Fruit fly (Drosophila melanogaster) whole organism, larva: ENCODE measurements around the gene Zpr1.

ENCODE experiments used
- noc ChIP-seq: fragments of 200-800 bp; sonication (Bioruptor generic); optimal IDR thresholded peaks from 3 replicates; lab custom pipeline; 2019; ENCODE audit warnings: missing biosample characterization, mild to moderate bottlenecking, missing genetic modification characterization, moderate library complexity

The Zpr1 gene

DNA sequence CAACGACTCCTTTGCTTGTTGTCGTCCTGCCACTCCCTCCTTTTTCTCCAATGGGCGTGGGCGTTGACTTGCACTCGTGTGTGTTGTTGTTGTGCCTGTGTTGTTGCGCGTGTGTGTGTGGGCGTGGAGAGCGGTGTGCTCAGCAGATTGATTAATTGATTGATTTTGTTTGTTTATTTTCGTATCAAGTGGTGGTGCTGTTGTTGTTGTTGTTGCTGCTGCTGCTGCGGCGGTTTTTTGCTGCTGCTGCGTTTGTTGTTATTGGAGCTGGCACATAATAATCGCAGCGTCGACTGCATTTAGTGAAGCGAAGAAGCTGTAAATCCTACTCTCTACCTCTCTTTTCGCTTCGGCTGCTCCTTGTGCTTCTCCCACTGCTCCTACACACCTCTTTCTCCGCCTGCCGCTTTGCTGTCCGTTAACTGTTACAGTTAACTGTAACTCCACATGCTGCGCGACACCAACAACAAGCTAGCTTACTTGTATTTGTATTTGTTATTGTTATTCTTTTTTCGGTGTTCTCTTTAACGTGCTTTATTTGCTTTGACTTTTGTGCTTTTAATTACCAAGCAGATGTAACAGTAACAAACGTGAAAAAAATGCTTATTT, 27.5 kb downstream of the Zpr1 start:
- TF ChIP-seq noc (tag; lab: Kevin White, UChicago) = no peak

DNA sequence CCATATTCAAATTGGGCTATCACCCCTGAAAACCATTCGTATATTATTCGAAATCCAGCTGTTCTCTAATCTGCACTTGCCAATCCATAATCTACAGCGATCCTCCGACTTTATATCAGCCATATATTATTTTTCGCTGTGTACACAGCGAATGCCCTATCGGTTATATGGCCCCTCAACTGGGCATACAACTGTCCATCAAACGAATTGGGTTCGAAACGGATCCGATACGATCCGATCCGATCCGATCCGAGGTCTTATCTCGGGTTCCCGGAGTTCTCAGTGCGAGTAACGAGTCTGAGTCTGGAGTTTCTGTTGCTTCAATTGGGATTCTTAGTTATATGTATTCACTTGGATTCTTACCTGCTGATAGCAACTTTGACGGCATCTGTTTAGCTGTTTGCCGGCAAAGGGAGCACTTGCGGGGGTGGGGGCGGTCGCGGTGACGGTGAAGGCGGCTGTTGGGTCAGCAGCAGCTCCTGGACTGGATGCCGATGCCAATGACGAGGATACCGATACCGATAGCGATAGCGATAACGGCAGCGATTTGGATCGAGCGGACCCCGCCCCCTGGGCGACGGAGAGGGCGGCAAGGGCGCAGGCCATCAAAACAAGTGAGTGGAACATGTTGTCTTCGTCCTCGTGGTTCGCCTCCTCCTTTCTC, 28.2 kb downstream of the Zpr1 start:
- no peak for TF ChIP-seq noc (tag; lab: Kevin White, UChicago)

DNA sequence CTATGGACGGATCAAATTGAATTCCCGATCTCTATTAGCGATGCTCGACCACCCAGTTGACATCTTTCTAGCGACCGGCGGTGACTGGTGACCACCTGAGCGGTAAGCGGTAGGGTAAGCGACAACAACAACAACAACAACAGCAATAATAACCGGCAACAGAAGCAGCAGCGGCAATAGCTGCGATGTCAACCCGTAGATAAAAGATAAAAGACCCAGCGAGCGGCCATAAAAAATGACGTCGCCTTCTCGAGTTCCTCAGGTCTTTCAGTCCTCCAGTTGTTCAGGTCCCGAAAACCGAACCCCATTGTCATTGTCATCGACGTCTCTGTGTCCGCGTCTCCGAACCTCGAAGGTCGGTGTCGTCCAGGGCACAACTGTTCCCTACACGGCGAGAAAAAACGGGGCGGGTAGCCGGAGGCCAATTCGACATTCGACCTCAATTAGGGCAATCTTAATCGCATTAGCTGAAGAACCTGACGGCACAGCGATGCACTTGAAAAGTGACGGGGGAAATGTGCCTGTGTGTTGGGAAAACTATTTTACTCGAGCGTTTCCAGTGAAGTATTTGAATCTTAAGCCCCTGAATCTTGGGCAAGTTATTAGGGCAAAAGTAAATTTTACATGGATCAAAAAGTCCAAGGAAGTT, 29.2 kb downstream of the Zpr1 start:
- no peak for TF ChIP-seq noc (tag; lab: Kevin White, UChicago)

DNA sequence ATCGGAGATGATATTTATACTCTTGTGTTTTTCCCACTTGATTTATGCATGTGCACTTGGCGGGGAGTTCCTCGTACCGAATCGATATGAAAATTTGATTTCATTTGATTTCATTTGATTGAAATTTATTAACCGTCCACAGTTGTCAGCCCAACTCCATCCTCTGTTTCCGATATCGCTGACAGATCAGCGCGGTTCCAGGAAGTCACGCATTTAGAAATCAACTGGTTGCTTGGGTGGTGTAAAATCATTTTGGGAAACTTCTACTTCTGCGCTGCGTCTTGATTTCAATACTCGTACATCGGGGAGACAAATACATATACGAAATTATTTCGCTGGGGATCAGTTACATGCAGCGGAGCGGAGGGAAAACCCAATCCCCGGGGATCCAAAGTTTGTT, 30.4 kb downstream of the Zpr1 start:
- no peak for TF ChIP-seq noc (tag; lab: Kevin White, UChicago)

DNA sequence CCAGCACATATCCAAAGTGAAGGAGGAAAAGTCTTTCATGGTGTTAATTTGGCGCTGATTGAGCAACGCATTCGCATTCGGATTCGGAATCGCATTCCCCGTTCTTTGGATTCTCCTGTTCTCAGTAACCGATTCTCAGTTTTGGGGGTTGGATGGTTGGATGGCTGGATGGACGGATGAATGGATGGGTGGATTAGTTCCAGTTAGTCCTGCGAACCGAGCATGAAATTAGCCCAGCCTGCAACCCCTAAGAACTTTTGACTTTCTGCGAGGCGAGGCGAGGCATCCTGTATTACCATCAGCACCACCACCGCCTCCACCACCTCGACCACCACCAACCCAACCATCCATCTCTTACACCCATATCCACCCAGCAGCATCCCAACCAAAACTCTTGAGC, 31.6 kb downstream of the Zpr1 start:
- no peak for TF ChIP-seq noc (tag; lab: Kevin White, UChicago)

DNA sequence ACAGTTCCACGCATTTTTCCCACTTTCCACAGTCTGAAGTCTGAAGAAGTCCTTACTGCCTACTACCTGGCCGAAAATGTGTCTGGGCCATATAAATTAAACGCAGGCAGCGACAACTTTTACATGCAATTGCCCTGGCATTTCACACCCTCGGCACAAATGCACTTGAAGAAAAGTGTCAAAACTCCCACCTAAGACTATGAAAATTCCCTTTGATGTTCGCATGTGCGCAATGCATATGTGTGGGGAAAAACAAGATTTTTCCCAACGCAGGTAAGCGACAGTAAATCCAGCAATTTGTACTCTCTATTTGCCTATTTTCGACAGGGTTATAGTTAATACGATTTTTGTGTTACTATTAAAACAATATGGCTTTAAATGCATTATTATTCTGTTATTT, 32.5 kb downstream of the Zpr1 start:
- no peak for TF ChIP-seq noc (tag; lab: Kevin White, UChicago)

DNA sequence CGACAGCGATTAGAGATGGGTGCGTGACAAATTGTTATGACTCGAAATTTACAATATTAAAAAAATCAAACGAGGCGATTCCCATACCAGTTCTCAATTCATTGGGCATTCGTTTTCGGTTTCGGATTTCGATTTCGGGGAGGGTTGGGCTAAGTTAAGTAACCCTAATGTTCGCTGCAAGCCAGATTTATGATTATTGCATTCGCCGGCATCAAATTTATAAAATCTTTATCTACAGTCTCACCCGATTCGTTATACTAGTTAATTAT, 33.9 kb downstream of the Zpr1 start:
- TF ChIP-seq noc (tag; lab: Kevin White, UChicago) = no peak

DNA sequence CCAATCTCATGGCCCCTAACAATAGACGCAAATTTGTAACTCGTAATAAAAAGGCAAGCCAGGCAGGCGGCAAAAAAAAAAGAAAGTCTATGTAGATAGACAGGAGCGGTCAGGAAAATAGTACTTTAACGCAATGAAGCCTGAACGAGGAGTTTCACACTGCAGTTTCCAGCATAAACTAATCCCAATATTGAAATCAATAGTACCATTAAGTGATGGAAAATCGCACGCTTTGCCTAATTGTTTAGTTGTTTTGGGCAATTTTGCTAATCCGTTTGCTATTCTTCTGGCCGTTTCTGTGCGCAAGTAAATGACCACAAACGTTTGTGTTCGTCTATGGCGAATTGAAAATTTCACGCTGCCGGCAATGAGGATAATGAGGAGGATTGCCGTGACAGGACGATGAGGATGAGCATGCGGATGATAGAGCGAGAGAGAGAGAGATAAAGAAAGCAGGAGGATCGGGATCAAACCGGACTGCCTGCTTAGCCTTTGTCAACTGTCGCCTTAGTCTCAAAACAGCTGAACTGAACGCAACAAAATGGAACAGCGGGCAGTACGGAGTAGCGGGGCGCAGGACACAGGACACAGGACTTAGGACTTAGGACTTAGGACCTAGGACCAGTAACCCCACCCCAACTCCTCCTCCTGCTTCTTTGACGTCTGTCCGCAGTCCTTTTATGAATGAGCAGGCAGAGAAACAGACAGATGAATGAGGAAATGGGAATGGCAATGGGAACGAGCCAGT, 34.5 kb downstream of the Zpr1 start:
- no peak for TF ChIP-seq noc (tag; lab: Kevin White, UChicago)

DNA sequence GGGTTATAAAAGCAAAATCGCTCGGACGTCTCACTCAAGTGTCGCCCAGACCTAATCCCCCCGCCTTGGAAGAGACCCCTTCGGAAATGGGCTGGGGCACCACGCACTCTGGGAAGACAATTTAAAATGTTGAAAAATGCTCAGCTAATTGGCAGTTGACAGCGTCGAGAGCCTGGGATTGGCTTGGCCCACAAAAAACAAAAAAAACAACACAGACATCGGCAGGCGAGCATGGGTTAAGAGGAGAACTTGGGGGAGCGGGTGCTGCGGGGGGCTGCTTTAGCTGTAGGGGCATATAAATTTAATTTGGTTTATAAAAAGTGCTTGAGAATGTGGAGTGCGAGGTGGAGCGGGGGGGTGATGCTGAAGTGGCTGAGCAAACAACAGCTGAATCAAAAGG, 39.4 kb downstream of the Zpr1 start:
- TF ChIP-seq noc (tag; lab: Kevin White, UChicago) = no peak

DNA sequence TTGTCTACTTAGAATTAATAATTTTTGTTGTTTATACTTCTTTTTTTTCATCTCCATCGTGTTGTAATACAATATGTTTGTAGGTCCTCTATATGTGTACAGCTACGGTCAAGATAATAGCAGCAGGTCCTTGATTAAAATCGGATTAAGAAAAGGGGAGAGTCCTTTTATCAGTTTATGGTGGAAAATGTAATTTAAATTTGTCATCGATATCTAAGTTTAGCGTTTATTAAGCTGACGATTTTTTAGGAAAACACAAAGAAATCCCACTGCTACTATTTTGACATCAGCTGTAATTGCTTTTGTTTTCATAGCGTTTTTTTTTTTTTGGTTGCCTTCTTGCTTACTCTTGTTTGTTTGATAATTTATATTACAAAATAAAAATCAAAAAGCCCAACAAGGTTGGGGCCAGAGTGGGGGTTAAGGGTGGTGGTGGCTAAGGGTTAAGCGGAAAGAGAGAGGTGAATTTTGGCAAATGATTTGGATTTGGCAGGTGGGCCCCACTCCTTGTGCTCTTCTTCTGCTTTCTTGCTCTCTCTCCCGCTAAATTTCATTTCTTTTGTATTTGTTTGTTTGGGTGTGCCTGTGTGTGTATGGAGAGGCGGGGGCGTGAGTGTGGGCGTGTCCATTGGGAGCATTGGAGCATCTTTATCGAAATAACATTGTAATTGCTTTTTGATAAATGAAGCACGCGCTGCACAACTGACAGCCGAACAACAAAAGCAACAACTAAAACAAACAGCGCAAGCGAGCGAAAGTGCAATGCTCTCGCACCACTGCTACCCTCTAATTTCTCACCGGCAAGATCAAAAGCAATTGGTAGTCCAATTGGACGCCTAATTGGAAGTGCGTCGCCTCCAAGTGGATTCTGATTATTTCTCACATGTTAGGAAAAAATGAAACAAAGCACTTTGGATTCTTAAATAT, 40.8 kb downstream of the Zpr1 start:
- TF ChIP-seq noc (tag; lab: Kevin White, UChicago) = no peak

DNA sequence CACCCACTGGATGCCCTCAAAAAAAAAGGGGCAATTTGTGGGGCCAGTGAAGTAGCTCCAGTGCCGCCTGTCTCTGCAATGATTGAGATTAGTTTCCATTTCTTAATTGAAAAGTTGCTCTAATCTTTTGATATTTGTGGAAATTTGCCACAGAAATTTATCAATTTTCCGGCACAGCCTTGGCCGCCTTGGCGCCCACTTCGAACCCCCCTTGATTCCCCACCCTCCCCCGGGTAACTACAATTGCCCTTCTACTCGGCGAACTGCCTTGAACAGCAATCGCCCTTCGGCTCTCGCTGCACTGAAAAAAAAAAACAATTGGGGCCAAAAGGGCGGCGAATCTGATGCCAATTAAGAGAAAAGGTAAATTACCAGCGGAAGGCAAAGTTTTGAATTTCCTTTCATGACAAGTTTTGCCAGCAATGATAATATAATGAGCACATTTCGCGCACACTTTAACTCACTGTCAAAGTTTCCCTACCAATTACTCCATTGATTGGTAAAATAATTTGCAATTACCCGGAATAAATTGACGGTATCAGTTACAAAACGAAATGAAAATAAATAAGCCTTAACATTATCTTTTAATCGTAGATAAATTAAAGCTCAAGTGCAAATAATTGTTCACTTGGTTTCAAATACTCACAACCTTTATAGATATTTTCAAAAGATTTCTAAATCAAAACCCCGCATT, 42.1 kb downstream of the Zpr1 start:
- TF ChIP-seq noc (tag; lab: Kevin White, UChicago) = no peak

DNA sequence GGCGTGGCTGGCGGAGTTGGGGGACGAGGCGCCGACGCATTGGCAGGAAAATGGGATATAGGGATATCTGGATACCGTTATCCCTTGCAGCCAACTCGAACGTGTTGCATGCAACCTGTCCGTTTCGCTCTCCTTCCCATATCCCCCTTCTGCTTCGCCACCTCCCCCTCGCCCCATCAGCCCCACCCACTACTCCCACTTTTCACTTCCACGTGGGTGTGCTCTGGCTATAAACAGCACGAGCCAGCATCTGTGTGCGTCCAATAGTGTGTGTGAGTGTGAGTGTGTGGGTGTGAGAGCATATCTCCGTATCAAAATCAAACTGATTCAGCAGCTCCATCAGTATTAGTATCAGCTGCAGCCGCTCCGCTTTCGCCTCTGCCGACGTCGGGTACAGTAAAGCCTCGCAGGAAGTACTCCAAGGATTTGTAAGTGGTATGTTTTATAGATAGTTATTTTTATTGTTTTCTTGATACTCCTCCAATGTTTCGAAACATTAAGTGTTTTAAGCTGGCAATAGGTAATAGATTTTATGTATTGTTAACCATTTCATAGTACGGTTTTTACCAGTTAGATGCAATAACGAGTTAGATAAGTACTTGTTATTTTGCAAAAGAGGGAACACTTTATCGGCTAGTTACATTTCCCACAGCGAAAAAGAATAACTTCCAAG, 42.8 kb downstream of the Zpr1 start:
- TF ChIP-seq noc (tag; lab: Kevin White, UChicago) = no peak

DNA sequence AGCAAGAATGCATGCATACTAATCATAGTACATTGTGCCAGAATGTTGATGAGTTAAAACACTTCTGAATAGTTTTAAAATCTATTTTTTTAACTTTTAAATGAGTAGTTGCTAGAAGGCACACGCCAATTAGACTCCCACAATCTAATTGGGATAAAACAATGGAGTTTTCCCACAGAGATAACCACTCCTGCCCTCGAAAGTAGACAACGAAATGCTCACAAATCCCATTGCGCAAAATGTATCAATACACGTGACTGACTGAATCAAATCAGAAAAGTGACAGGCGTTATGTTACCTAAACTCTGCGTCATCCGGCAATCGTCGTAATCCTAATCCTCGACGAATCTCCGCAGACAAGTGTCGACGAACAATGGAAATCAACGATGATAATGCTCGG, 44.1 kb downstream of the Zpr1 start:
- TF ChIP-seq noc (tag; lab: Kevin White, UChicago) = no peak

DNA sequence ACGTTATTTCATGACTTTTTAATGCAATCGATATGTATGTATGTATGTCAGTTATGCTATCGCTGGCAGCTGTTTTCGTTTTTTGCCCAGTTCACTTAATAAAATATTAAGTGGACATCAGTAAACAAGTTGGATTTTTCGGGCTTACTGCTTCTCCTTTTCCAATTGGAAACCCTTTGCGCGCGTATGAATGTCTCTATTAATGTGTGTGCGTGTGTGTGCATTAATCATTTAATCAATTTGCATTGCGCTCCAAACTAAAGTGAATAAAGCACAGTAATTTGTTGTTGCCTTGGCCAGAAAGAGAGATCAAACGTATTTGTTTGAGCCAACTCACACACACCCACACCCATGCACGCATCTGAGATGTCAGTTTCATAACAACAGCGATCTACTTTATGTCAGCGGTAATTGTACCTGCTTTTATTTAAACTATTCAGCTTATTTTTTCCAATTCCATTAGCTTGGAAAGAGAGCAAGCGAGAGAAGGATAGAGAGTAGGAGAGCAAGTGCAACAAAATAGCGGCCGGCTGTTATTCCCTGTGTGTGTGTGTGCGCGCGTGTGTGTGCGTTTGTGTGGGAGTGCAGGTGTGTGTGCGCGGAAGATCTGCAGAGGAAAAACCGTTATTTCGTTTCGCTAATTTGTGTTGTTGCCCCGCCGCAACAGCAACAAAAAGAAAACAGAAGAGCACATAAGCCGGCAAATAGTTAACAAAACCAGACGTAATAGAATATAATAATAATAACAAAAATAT, 51.6 kb downstream of the Zpr1 start:
- no peak for TF ChIP-seq noc (tag; lab: Kevin White, UChicago)
